Fruit fly (Drosophila melanogaster) whole organism, embryonic: ENCODE data around the gene CG10214.

Experiments used
- CG10267 ChIP-seq: fragments of 200-800 bp; sonication (Bioruptor generic); optimal IDR thresholded peaks from 2 replicates; lab custom pipeline; 2018; ENCODE audit warnings: missing biosample characterization, mild to moderate bottlenecking, missing genetic modification characterization, moderate library complexity
- CG10979 ChIP-seq: fragments of 200-800 bp; sonication (Bioruptor generic); optimal IDR thresholded peaks from 2 replicates; lab custom pipeline; 2018; ENCODE audit warnings: missing biosample characterization, mild to moderate bottlenecking, missing genetic modification characterization, moderate library complexity
- CG11247 ChIP-seq: fragments of 200-800 bp; sonication (Bioruptor generic); IDR thresholded peaks from 2 replicates; pipeline ENCODE4 v1.3.6; 2022; ENCODE audit warnings: missing biosample characterization, missing genetic modification characterization
- CG11560 ChIP-seq: fragments of 200-800 bp; sonication (Bioruptor generic); IDR thresholded peaks from 3 replicates; pipeline ENCODE4 v1.3.6; 2022; ENCODE audit warnings: missing biosample characterization, missing genetic modification characterization
- CG12219 ChIP-seq: fragments of 200-800 bp; sonication (Bioruptor generic); optimal IDR thresholded peaks from 3 replicates; lab custom pipeline; 2018; ENCODE audit warnings: missing biosample characterization, mild to moderate bottlenecking, missing genetic modification characterization
- CG1233 ChIP-seq: fragments of 200-800 bp; sonication (Bioruptor generic); optimal IDR thresholded peaks from 4 replicates; lab custom pipeline; 2018; ENCODE audit warnings: missing biosample characterization, mild to moderate bottlenecking, missing genetic modification characterization
- CG12744 ChIP-seq: fragments of 200-800 bp; sonication (Bioruptor generic); optimal IDR thresholded peaks from 2 replicates; lab custom pipeline; 2016; ENCODE audit warnings: missing biosample characterization, missing genetic modification characterization
- CG13894 ChIP-seq: fragments of 200-800 bp; sonication (Bioruptor generic); optimal IDR thresholded peaks from 3 replicates; lab custom pipeline; 2018; ENCODE audit warnings: missing biosample characterization, mild to moderate bottlenecking, missing genetic modification characterization, moderate library complexity
- CG15601 ChIP-seq: fragments of 200-800 bp; sonication (Bioruptor generic); optimal IDR thresholded peaks from 3 replicates; lab custom pipeline; 2019; ENCODE audit warnings: missing biosample characterization, mild to moderate bottlenecking, missing genetic modification characterization, moderate library complexity
- CG17829 ChIP-seq: fragments of 200-800 bp; optimal IDR thresholded peaks from 2 replicates; lab custom pipeline; 2019; ENCODE audit warnings: missing biosample characterization, mild to moderate bottlenecking, missing genetic modification characterization, moderate library complexity
- CG2712 ChIP-seq: fragments of 200-800 bp; optimal IDR thresholded peaks from 3 replicates; lab custom pipeline; 2019; ENCODE audit warnings: missing biosample characterization, mild to moderate bottlenecking, missing genetic modification characterization, moderate library complexity
- CG30403 ChIP-seq: fragments of 200-800 bp; sonication (Bioruptor generic); optimal IDR thresholded peaks from 3 replicates; lab custom pipeline; 2016; ENCODE audit warnings: missing biosample characterization, missing genetic modification characterization
- CG33213 ChIP-seq: fragments of 200-800 bp; sonication (Bioruptor generic); optimal IDR thresholded peaks from 3 replicates; lab custom pipeline; 2016; ENCODE audit warnings: missing biosample characterization, missing genetic modification characterization
- CG43689 ChIP-seq: fragments of 200-800 bp; sonication (Bioruptor generic); IDR thresholded peaks from 2 replicates; pipeline ENCODE4 v1.3.6; 2022; ENCODE audit warnings: missing biosample characterization, missing genetic modification characterization
- CG4707 ChIP-seq: fragments of 200-800 bp; sonication (Bioruptor generic); optimal IDR thresholded peaks from 2 replicates; lab custom pipeline; 2018; ENCODE audit warnings: missing biosample characterization, mild to moderate bottlenecking, missing genetic modification characterization, moderate library complexity
- CG6765 ChIP-seq: fragments of 200-800 bp; sonication (Bioruptor generic); optimal IDR thresholded peaks from 3 replicates; lab custom pipeline; 2017; ENCODE audit warnings: missing biosample characterization, mild to moderate bottlenecking, missing genetic modification characterization
- CG7839 ChIP-seq: fragments of 200-800 bp; sonication (Bioruptor generic); optimal IDR thresholded peaks from 3 replicates; lab custom pipeline; 2018; ENCODE audit warnings: missing biosample characterization, mild to moderate bottlenecking, missing genetic modification characterization, moderate library complexity
- CG8290 ChIP-seq, 3 experiments: fragments of 200-800 bp; sonication (Bioruptor generic); optimal IDR thresholded peaks; 2 replicates each; lab custom pipeline; 2016 to 2019; ENCODE audit warnings: missing biosample characterization in 3 of 3, missing genetic modification characterization in 3 of 3, mild to moderate bottlenecking in 2 of 3, moderate library complexity in 1 of 3
- CG9727 ChIP-seq: fragments of 200-800 bp; sonication (Bioruptor generic); optimal IDR thresholded peaks from 3 replicates; lab custom pipeline; 2017; ENCODE audit warnings: missing biosample characterization, mild to moderate bottlenecking, missing genetic modification characterization
- Dfd ChIP-seq, 2 experiments: fragments of >200 bp; optimal IDR thresholded peaks; 2 replicates each; lab custom pipeline; 2017; ENCODE audit warnings: missing biosample characterization in 2 of 2, missing genetic modification characterization in 2 of 2
- Elba2 ChIP-seq: fragments of 200-800 bp; sonication (Bioruptor generic); optimal IDR thresholded peaks from 3 replicates; lab custom pipeline; 2016; ENCODE audit warnings: missing biosample characterization, missing genetic modification characterization
- Hr3 ChIP-seq: fragments of 200-800 bp; sonication (Bioruptor generic); optimal IDR thresholded peaks from 3 replicates; lab custom pipeline; 2016; ENCODE audit warnings: missing biosample characterization, missing genetic modification characterization
- Kr ChIP-seq: fragments of 200-800 bp; sonication (Bioruptor generic); optimal IDR thresholded peaks from 2 replicates; lab custom pipeline; 2017; ENCODE audit warnings: missing biosample characterization, mild to moderate bottlenecking, missing genetic modification characterization
- Med ChIP-seq: fragments of 200-800 bp; sonication (Bioruptor generic); peaks from one replicate; lab custom pipeline; 2016; ENCODE audit warnings: missing biosample characterization, missing genetic modification characterization, mild to moderate bottlenecking, inconsistent platforms, moderate library complexity
- Stat92E ChIP-seq, 3 experiments: fragments of >200 bp in 2 of 3; fragments of 200-800 bp in 1 of 3; sonication (Bioruptor generic) in 1 of 3; optimal IDR thresholded peaks; 2 replicates each; lab custom pipeline; 2017 to 2019; ENCODE audit warnings: missing biosample characterization in 3 of 3, missing genetic modification characterization in 3 of 3, mild to moderate bottlenecking in 1 of 3, moderate library complexity in 1 of 3
- Taf1 ChIP-seq: fragments of 200-800 bp; sonication (Bioruptor generic); IDR thresholded peaks from 2 replicates; pipeline ENCODE4 v1.3.6; 2022; ENCODE audit warnings: missing biosample characterization, missing genetic modification characterization
- YL-1 ChIP-seq: fragments of 200-800 bp; sonication (Bioruptor generic); optimal IDR thresholded peaks from 3 replicates; lab custom pipeline; 2017; ENCODE audit warnings: missing biosample characterization, mild to moderate bottlenecking, missing genetic modification characterization
- ac ChIP-seq: fragments of 200-800 bp; sonication (Bioruptor generic); optimal IDR thresholded peaks from 3 replicates; lab custom pipeline; 2017; ENCODE audit warnings: missing biosample characterization, mild to moderate bottlenecking, missing genetic modification characterization
- ara ChIP-seq: fragments of 200-800 bp; sonication (Bioruptor generic); IDR thresholded peaks from 2 replicates; pipeline ENCODE4 v1.3.6; 2022; ENCODE audit warnings: missing biosample characterization, missing genetic modification characterization
- croc ChIP-seq: fragments of 200-800 bp; sonication (Bioruptor generic); conservative IDR thresholded peaks from 3 replicates; pipeline ENCODE4 v1.3.6; 2022; ENCODE audit warnings: missing biosample characterization, missing genetic modification characterization
- crol ChIP-seq: fragments of 200-800 bp; sonication (Bioruptor generic); IDR thresholded peaks from 2 replicates; pipeline ENCODE4 v1.3.6; 2022; ENCODE audit warnings: missing biosample characterization, missing genetic modification characterization
- cwo ChIP-seq: fragments of 200-800 bp; sonication (Bioruptor generic); optimal IDR thresholded peaks from 3 replicates; lab custom pipeline; 2017; ENCODE audit warnings: missing biosample characterization, missing genetic modification characterization, mild to moderate bottlenecking, moderate library complexity, missing genetic modification reagents
- gcm ChIP-seq: fragments of 200-800 bp; sonication (Bioruptor generic); optimal IDR thresholded peaks from 2 replicates; lab custom pipeline; 2019; ENCODE audit warnings: missing biosample characterization, mild to moderate bottlenecking, missing genetic modification characterization, moderate library complexity
- hkb ChIP-seq, 2 experiments: fragments of 200-800 bp in 1 of 2; fragments of >200 bp in 1 of 2; sonication (Bioruptor generic) in 1 of 2; IDR thresholded peaks in 1 of 2; optimal IDR thresholded peaks in 1 of 2; 2 replicates each; pipeline versions ENCODE4 v1.3.6 to Lab custom; 2017 to 2022; ENCODE audit warnings: missing biosample characterization in 1 of 2, missing genetic modification characterization in 1 of 2
- kni ChIP-seq: fragments of 200-800 bp; sonication (Bioruptor generic); optimal IDR thresholded peaks from 3 replicates; lab custom pipeline; 2017; ENCODE audit warnings: mild to moderate bottlenecking, missing biosample characterization, missing genetic modification reagents, missing genetic modification characterization
- lmd ChIP-seq: fragments of 200-800 bp; sonication (Bioruptor generic); IDR thresholded peaks from 2 replicates; pipeline ENCODE4 v1.3.6; 2022; ENCODE audit warnings: missing biosample characterization, missing genetic modification characterization
- nom ChIP-seq: fragments of 200-800 bp; sonication (Bioruptor generic); optimal IDR thresholded peaks from 2 replicates; lab custom pipeline; 2017; ENCODE audit warnings: missing biosample characterization, missing genetic modification characterization, mild to moderate bottlenecking, moderate library complexity, missing genetic modification reagents
- p53 ChIP-seq: fragments of 200-800 bp; sonication (Bioruptor generic); optimal IDR thresholded peaks from 2 replicates; lab custom pipeline; 2016; ENCODE audit warnings: missing biosample characterization, missing genetic modification characterization
- sim ChIP-seq: fragments of 200-800 bp; sonication (Bioruptor generic); IDR thresholded peaks from 2 replicates; pipeline ENCODE4 v1.3.6; 2022; ENCODE audit warnings: missing biosample characterization, missing genetic modification characterization
- tll ChIP-seq, 2 experiments: fragments of 200-800 bp in 1 of 2; fragments of >200 bp in 1 of 2; sonication (Bioruptor generic) in 1 of 2; optimal IDR thresholded peaks; 2 replicates each; lab custom pipeline; 2017 to 2019; ENCODE audit warnings: missing biosample characterization in 2 of 2, missing genetic modification characterization in 2 of 2, mild to moderate bottlenecking in 1 of 2, moderate library complexity in 1 of 2
- trem ChIP-seq: fragments of 200-800 bp; optimal IDR thresholded peaks from 3 replicates; lab custom pipeline; 2019; ENCODE audit warnings: missing biosample characterization, mild to moderate bottlenecking, missing genetic modification characterization, moderate library complexity
- trh ChIP-seq: fragments of 200-800 bp; sonication (Bioruptor generic); optimal IDR thresholded peaks from 2 replicates; lab custom pipeline; 2016; ENCODE audit warnings: missing biosample characterization, missing genetic modification characterization
- vnd ChIP-seq: fragments of 200-800 bp; sonication (Bioruptor generic); IDR thresholded peaks from 3 replicates; pipeline ENCODE4 v1.3.6; 2022; ENCODE audit warnings: missing biosample characterization, missing genetic modification characterization; ENCODE audit not compliant: partially characterized antibody
- yki ChIP-seq: fragments of >200 bp; optimal IDR thresholded peaks from 3 replicates; lab custom pipeline; 2018
- zf30C ChIP-seq: fragments of 200-800 bp; sonication (Bioruptor generic); optimal IDR thresholded peaks from 3 replicates; lab custom pipeline; 2018; ENCODE audit warnings: missing biosample characterization, mild to moderate bottlenecking, missing genetic modification characterization
- zfh1 ChIP-seq: fragments of 200-800 bp; sonication (Bioruptor generic); IDR thresholded peaks from 3 replicates; pipeline ENCODE4 v1.3.6; 2022; ENCODE audit warnings: missing biosample characterization, missing genetic modification characterization

The CG10214 gene

dm6 chr3R:23787632-23787960, 20.3 kb upstream of the CG10214 start:
- peak; percentile 18 for TF ChIP-seq gcm
- no peak for TF ChIP-seq CG12219 (GFP tag; lab: Kevin White, UChicago)
- TF ChIP-seq Kr = peak; percentile 75
- peak in 1 of 2 experiments; percentile 82 for TF ChIP-seq tll (GFP tag; optimal IDR thresholded peaks at IDR 0.05; lab: Kevin White, UChicago)
- TF ChIP-seq kni = peak; percentile 53
- peak in 1 of 3 experiments; percentile 21 for TF ChIP-seq Stat92E (GFP tag; optimal IDR thresholded peaks at IDR 0.05; lab: Kevin White, UChicago)
- no peak for TF ChIP-seq CG4707 (GFP tag; lab: Kevin White, UChicago)
- TF ChIP-seq CG11247 (GFP tag; lab: Robert Waterston, UW) = no peak
- TF ChIP-seq CG1233 (GFP tag; lab: Kevin White, UChicago) = no peak
- TF ChIP-seq, all 482 proteins: peak for 5

dm6 chr3R:23786768-23787631, 19.7 kb upstream of the CG10214 start:
- TF ChIP-seq hkb (optimal IDR thresholded peaks at IDR 0.05; lab: Kevin White, UChicago) (no peak), hkb (GFP tag; IDR thresholded peaks at IDR 0.05; lab: Robert Waterston, UW) (0 out of 2 replicates have a peak, but pooled peaks have one; percentile 7), lmd (GFP tag; lab: Robert Waterston, UW) (peak; percentile 19; the same call in 1 of the 2 replicates), CG8290 (GFP tag; optimal IDR thresholded peaks at IDR 0.05; lab: Kevin White, UChicago) (peak; percentile 7), CG8290 (tag; optimal IDR thresholded peaks at IDR 0.05; lab: Kevin White, UChicago) (no peak), Dfd (GFP tag; optimal IDR thresholded peaks at IDR 0.05; lab: Kevin White, UChicago) (no peak), ac (GFP tag; lab: Kevin White, UChicago) (no peak), CG13894 (tag; lab: Kevin White, UChicago) (peak; percentile 83), yki (no peak), zfh1 (GFP tag; lab: Robert Waterston, UW) (peak; percentile 45; the same call in 1 of the 3 replicates), trh (GFP tag; lab: Kevin White, UChicago) (no peak), Elba2 (no peak), sim (peak; percentile 52; the same call in 1 of the 2 replicates), zf30C (GFP tag; lab: Kevin White, UChicago) (peak; percentile 39), CG10979 (tag; lab: Kevin White, UChicago) (peak; percentile 50), CG10267 (tag; lab: Kevin White, UChicago) (peak; percentile 19), crol (GFP tag; lab: Robert Waterston, UW) (no peak), ara (GFP tag; lab: Robert Waterston, UW) (peak; percentile 73), Med (GFP tag; lab: Kevin White, UChicago) (peak; percentile 41), vnd (GFP tag; lab: Robert Waterston, UW) (no peak), CG17829 (tag; lab: Kevin White, UChicago) (peak; percentile 60), p53 (GFP tag; lab: Kevin White, UChicago) (no peak), YL-1 (GFP tag; lab: Kevin White, UChicago) (no peak), Hr3 (GFP tag; lab: Kevin White, UChicago) (no peak), CG12744 (GFP tag; lab: Kevin White, UChicago) (no peak), nom (GFP tag; lab: Kevin White, UChicago) (peak; percentile 13), Taf1 (GFP tag; lab: Robert Waterston, UW) (no peak), CG43689 (GFP tag; lab: Robert Waterston, UW) (no peak), cwo (GFP tag; lab: Kevin White, UChicago) (peak; percentile 36), CG15601 (no peak), croc (GFP tag; lab: Robert Waterston, UW) (no peak), CG30403 (GFP tag; lab: Kevin White, UChicago) (no peak), CG6765 (GFP tag; lab: Kevin White, UChicago) (no peak), CG11560 (tag; lab: Robert Waterston, UW) (no peak), CG33213 (GFP tag; lab: Kevin White, UChicago) (no peak), trem (tag; lab: Kevin White, UChicago) (no peak), CG9727 (GFP tag; lab: Kevin White, UChicago) (no peak), CG2712 (tag; lab: Kevin White, UChicago) (peak; percentile 50), CG7839 (tag; lab: Kevin White, UChicago) (peak; percentile 17)
